Worm (Caenorhabditis elegans): Measurements from ENCODE around the gene F42G4.5.

Gene F42G4.5

DNA sequence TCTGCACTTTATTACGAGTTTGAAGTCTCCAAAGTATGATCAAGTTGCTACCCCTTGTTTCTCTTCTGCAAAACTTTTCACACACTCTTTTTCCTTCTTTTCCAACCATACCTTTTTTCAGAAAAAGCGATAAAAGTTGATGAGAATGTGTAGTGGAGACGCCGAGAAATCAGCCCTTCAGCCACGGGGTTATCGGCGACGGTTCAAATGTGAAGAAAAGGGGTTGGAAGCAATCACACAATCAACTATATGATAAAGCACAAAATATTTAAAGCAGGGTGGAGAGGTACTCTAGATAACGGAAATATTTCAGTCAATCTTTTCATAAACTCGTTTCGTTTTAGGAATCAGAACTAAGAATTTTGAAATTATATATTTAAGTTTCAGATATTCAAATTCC, at the start of gene F42G4.5:
F42G4.5 (plus strand) TSS at position 379 of the 400 bp plus-strand sequence.
- TF ChIP-seq rnt-1 (tag; optimal IDR thresholded peaks at IDR 0.05) (no peak), C04F5.9 (tag; optimal IDR thresholded peaks at IDR 0.05) (no peak), zip-4 (GFP tag; optimal IDR thresholded peaks at IDR 0.05) (no peak), pqm-1 (tag; optimal IDR thresholded peaks at IDR 0.05) (peak; percentile 79), ztf-11 (tag; optimal IDR thresholded peaks at IDR 0.05) (no peak), ceh-88 (GFP tag; IDR thresholded peaks at IDR 0.05) (no peak), ces-1 (GFP tag; optimal IDR thresholded peaks at IDR 0.05) (no peak), jun-1 (tag; optimal IDR thresholded peaks at IDR 0.05) (no peak), Y116A8C.19 (tag; optimal IDR thresholded peaks at IDR 0.05; ENCODE audit: borderline replicate concordance) (no peak), unc-86 (tag; optimal IDR thresholded peaks at IDR 0.05) (no peak), lin-13 (GFP tag; optimal IDR thresholded peaks at IDR 0.05) (no peak), fkh-8 (tag; optimal IDR thresholded peaks at IDR 0.05) (no peak), elt-2 (tag; optimal IDR thresholded peaks at IDR 0.05) (peak; percentile 69), nhr-76 (tag; optimal IDR thresholded peaks at IDR 0.05) (no peak), lir-3 (tag; optimal IDR thresholded peaks at IDR 0.05; ENCODE audit: poor library complexity) (no peak), lin-35 (GFP tag; optimal IDR thresholded peaks at IDR 0.05) (peak in 1 of 2 experiments; percentile 33), skn-1 (tag; optimal IDR thresholded peaks at IDR 0.05) (no peak)

DNA sequence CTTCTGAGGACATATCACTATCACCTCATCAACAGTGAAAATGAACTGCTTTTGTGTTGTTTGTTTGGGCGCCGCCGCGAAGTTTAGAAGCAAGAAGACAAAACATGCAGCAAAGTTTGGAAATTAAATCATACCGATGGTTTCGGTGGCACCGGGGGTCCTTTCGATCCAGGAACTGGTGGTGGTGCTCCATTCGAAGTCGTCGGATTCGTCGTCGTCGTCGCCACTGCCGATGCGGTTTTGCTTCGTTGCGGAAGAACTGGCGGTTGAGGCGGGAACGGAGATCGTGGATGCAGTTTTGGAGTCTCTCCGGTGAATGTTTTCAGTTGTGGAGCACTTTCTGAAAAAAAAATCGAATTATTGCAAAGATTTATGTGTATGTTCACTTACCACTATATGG, 49.8 kb upstream of the F42G4.5 start:
- no peak for TF ChIP-seq mef-2 (tag; optimal IDR thresholded peaks at IDR 0.05)
- no peak for TF ChIP-seq efl-1 (optimal IDR thresholded peaks at IDR 0.05)
- peak in 1 of 2 experiments; percentile 82 for TF ChIP-seq efl-1 (GFP tag; optimal IDR thresholded peaks at IDR 0.05 in 1 of 2)

DNA sequence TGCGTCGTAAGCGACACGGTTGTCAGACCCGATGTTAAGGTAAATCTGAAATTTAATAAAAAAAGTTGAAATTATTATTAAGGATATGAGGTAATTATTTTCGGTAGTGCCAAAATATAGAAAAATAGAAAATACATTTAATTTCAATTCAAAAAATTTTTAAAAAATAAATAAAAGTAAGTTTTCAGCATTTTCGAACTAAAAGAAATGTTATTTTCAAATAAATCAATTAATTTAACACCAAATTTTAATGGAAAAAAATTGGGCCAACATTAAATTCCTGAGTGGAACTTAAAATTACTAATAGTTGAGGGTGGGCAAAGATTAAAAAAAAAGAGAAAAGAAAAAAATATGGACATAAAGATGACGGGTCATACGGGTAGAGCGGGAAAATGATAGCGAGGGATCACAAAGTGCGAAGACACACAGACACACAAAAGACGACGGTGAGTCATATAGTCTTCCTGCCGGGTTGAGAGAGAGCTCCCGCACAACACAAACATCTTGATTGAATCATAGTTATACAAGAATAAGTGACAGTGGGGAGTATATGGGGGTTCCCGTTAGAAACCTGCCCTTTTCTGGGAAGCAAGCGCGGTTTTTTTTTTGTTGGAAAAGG, 47.4 kb upstream of the F42G4.5 start, which contains the start of gene max-2:
max-2 (minus strand) TSS at position 51 of the 619 bp plus-strand sequence.
- peak in 1 of 3 experiments; percentile 1 for TF ChIP-seq dpl-1 (GFP tag; optimal IDR thresholded peaks at IDR 0.05)
- TF ChIP-seq lin-35 (GFP tag; optimal IDR thresholded peaks at IDR 0.05): peak in 1 of 2 experiments; percentile 6
- no peak for TF ChIP-seq pax-3 (tag; optimal IDR thresholded peaks at IDR 0.05)
- no peak for TF ChIP-seq ztf-4 (tag; optimal IDR thresholded peaks at IDR 0.05)
- TF ChIP-seq nhr-20 (tag; optimal IDR thresholded peaks at IDR 0.05): no peak
- TF ChIP-seq dsc-1 (tag; optimal IDR thresholded peaks at IDR 0.05): no peak
- peak; percentile 19 for TF ChIP-seq lin-14 (GFP tag; optimal IDR thresholded peaks at IDR 0.05)
- TF ChIP-seq blmp-1 (tag; optimal IDR thresholded peaks at IDR 0.05): peak; percentile 40

DNA sequence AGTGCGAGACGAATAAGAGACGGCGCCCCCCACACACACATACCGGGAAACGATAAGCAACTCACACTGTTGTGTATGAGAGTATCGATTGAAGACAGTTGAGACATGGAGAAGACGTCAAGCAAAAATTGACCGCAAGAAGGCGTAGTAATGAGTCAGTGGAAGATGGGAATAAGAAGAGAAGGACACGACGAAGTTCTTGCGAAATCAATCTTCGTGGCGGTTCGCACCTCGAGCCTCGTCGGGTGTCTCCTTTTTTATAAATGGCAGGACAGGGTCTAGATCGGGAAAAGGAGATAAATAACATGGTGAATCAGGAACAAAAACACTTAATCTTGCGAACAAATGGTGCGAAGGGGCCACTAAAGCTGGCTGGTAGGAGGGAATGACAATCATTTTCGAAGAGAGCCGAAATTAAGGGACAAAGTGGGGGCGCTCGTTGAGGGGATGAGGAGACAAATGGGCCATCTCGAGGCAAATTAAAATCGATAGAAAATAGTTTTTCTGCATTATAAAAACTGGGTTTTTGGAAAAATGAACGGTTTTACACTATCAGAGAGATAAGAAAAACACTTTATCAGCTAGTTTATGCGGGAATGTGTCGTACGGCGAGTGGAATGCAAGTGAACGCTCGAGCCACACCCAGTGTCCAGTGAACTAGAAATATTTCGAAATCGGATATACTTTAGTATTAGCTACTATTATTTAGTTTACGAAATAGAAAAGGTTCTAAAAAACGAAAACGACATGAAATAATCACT, 43.8 kb upstream of the F42G4.5 start:
- no peak for TF ChIP-seq efl-1 (optimal IDR thresholded peaks at IDR 0.05)
- TF ChIP-seq efl-1 (GFP tag; optimal IDR thresholded peaks at IDR 0.05 in 1 of 2): peak in 1 of 2 experiments; percentile 89
- TF ChIP-seq blmp-1 (tag; optimal IDR thresholded peaks at IDR 0.05): peak; percentile 39
- TF ChIP-seq elt-3 (tag; optimal IDR thresholded peaks at IDR 0.05): peak in 1 of 6 experiments; percentile 44
- TF ChIP-seq mep-1 (tag; optimal IDR thresholded peaks at IDR 0.05): peak; percentile 39
- TF ChIP-seq lin-14 (GFP tag; optimal IDR thresholded peaks at IDR 0.05): peak; percentile 31
- TF ChIP-seq nhr-85 (tag): peak; percentile 77
- peak; percentile 18 for TF ChIP-seq rnt-1 (tag; optimal IDR thresholded peaks at IDR 0.05)
- no peak for TF ChIP-seq ceh-88 (GFP tag; IDR thresholded peaks at IDR 0.05)
- no peak for TF ChIP-seq aly-2 (tag; optimal IDR thresholded peaks at IDR 0.05)

DNA sequence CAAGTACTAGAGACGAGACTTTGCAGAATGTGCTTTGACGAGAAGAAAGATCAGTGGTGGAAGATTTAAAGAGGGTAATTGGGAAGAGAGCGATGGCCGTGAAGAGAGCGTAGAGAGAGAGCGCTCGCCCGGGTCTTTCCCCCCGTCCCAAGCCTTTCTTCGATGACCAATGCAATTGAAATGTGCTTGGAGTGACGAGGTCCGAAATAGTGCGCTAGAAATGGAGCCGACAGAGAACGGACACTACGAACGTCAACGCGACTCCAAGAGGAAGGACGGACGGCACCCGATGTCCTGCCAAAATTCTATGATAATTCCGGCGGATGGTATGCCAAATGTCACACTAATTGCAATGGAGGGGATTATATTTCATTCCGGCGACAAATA, 43.2 kb upstream of the F42G4.5 start:
- TF ChIP-seq lin-14 (GFP tag; optimal IDR thresholded peaks at IDR 0.05) (peak; percentile 13), hlh-4 (tag; optimal IDR thresholded peaks at IDR 0.05) (no peak)

Measured in whole organism, L1 larva.